Fruit fly (Drosophila melanogaster): ENCODE results near the gene Kots.
A peak's percentile ranks its signal among the peaks of the same experiment; 100 is the strongest.

The Kots gene

dm6 chr3R:14002146-14002846 lies 38.3 kb upstream of the Kots start (continued):
- TF ChIP-seq vnd (GFP tag; IDR thresholded peaks at IDR 0.05; ENCODE audit: partially characterized antibody) (no peak), ERR (GFP tag; optimal IDR thresholded peaks at IDR 0.05) (no peak), CG17186 (GFP tag; optimal IDR thresholded peaks at IDR 0.05) (no peak), B-H2 (GFP tag; optimal IDR thresholded peaks at IDR 0.05) (no peak), sens-2 (GFP tag; IDR thresholded peaks at IDR 0.05) (no peak), CG10543 (GFP tag; optimal IDR thresholded peaks at IDR 0.05) (no peak), CG9215 (GFP tag; IDR thresholded peaks at IDR 0.05) (no peak), CG4707 (GFP tag; optimal IDR thresholded peaks at IDR 0.05) (no peak), sisA (GFP tag; IDR thresholded peaks at IDR 0.05) (no peak), gfzf (GFP tag; optimal IDR thresholded peaks at IDR 0.05) (no peak), dati (GFP tag; IDR thresholded peaks at IDR 0.05) (no peak), pan (optimal IDR thresholded peaks at IDR 0.05) (no peak), pan (GFP tag; optimal IDR thresholded peaks at IDR 0.05 in 1 of 2, IDR thresholded peaks at IDR 0.05 in 1 of 2) (peak in 1 of 2 experiments; percentile 38), trem (tag; optimal IDR thresholded peaks at IDR 0.05) (peak; percentile 4), Hr3 (GFP tag; optimal IDR thresholded peaks at IDR 0.05) (peak; percentile 7), Hand (GFP tag; optimal IDR thresholded peaks at IDR 0.05) (no peak), tx (GFP tag; optimal IDR thresholded peaks at IDR 0.05) (no peak), ac (GFP tag; optimal IDR thresholded peaks at IDR 0.05) (no peak), lilli (GFP tag; optimal IDR thresholded peaks at IDR 0.05) (no peak), Sox102F (GFP tag; optimal IDR thresholded peaks at IDR 0.05) (peak; percentile 57), Side (GFP tag; optimal IDR thresholded peaks at IDR 0.05) (no peak), Rx (GFP tag; IDR thresholded peaks at IDR 0.05) (no peak), CG12219 (GFP tag; optimal IDR thresholded peaks at IDR 0.05) (no peak), ind (GFP tag; optimal IDR thresholded peaks at IDR 0.05) (peak; percentile 26), ftz-f1 (GFP tag; optimal IDR thresholded peaks at IDR 0.05) (no peak), CG2129 (GFP tag; IDR thresholded peaks at IDR 0.05; ENCODE audit: partially characterized antibody) (no peak), sima (GFP tag; optimal IDR thresholded peaks at IDR 0.05) (no peak), E2f1 (GFP tag; IDR thresholded peaks at IDR 0.05) (no peak), CG13894 (tag; optimal IDR thresholded peaks at IDR 0.05) (no peak), corto (GFP tag; optimal IDR thresholded peaks at IDR 0.05) (no peak), tap (tag; optimal IDR thresholded peaks at IDR 0.05) (peak; percentile 13), Fer3 (tag; optimal IDR thresholded peaks at IDR 0.05) (no peak), ken (GFP tag; IDR thresholded peaks at IDR 0.05) (no peak), Hmr (GFP tag; optimal IDR thresholded peaks at IDR 0.05) (no peak), CG17829 (tag; optimal IDR thresholded peaks at IDR 0.05) (no peak), Oaz (GFP tag; IDR thresholded peaks at IDR 0.05) (no peak), CG3407 (GFP tag; optimal IDR thresholded peaks at IDR 0.05) (no peak), ro (GFP tag; IDR thresholded peaks at IDR 0.05) (no peak), crp (GFP tag; optimal IDR thresholded peaks at IDR 0.05) (no peak), CG15479 (GFP tag; optimal IDR thresholded peaks at IDR 0.05) (no peak), tin (GFP tag; optimal IDR thresholded peaks at IDR 0.05) (peak; percentile 12), Dp (GFP tag; optimal IDR thresholded peaks at IDR 0.05) (no peak), YL-1 (GFP tag; optimal IDR thresholded peaks at IDR 0.05) (no peak), HmgD (GFP tag; optimal IDR thresholded peaks at IDR 0.05) (no peak), h (optimal IDR thresholded peaks at IDR 0.05) (no peak), CG12659 (GFP tag; optimal IDR thresholded peaks at IDR 0.05) (no peak), ems (GFP tag; optimal IDR thresholded peaks at IDR 0.05) (no peak), eve (GFP tag; optimal IDR thresholded peaks at IDR 0.05) (no peak), cad (GFP tag; optimal IDR thresholded peaks at IDR 0.05) (no peak), Abd-B (GFP tag; optimal IDR thresholded peaks at IDR 0.05) (no peak), oc (tag; optimal IDR thresholded peaks at IDR 0.05) (no peak)
